Comparison of ENCODE assay signal across 6 worm cellular contexts in genomic region chrX:2107414-2107813, ce11.
TF ChIP-seq lines count a peak whose summit lies in the region.

No protein-coding gene starts in this region.

TF ChIP-seq in whole organism, L1 larva, 84 proteins besides CTCF, POLR2A, EP300 and RAD21:
- no peak for TF ChIP-seq Y116A8C.19 (tag; optimal IDR thresholded peaks at IDR 0.05; lab: Kevin White, UChicago; ENCODE audit: borderline replicate concordance)
- TF ChIP-seq nhr-85 (tag; lab: Kevin White, UChicago) = peak; percentile 7
- peak in 1 of 2 experiments; percentile 44 for TF ChIP-seq lin-35 (GFP tag; optimal IDR thresholded peaks at IDR 0.05; lab: Kevin White, UChicago)
- TF ChIP-seq unc-86 (tag; optimal IDR thresholded peaks at IDR 0.05; lab: Kevin White, UChicago) = no peak
- TF ChIP-seq lin-14 (GFP tag; optimal IDR thresholded peaks at IDR 0.05; lab: Kevin White, UChicago) = peak; percentile 4
- peak; percentile 92 for TF ChIP-seq elt-2 (tag; optimal IDR thresholded peaks at IDR 0.05; lab: Kevin White, UChicago)

TF ChIP-seq in whole organism, L2 larva, 48 proteins besides CTCF, POLR2A, EP300 and RAD21:
- TF ChIP-seq sma-9 (GFP tag; optimal IDR thresholded peaks at IDR 0.05; lab: Kevin White, UChicago) (peak; percentile 62), sma-9 (tag; optimal IDR thresholded peaks at IDR 0.05; lab: Kevin White, UChicago) (no peak), fos-1 (tag; optimal IDR thresholded peaks at IDR 0.05; lab: Kevin White, UChicago) (peak; percentile 81), nhr-129 (tag; optimal IDR thresholded peaks at IDR 0.05; lab: Kevin White, UChicago) (peak; percentile 8), skn-1 (tag; optimal IDR thresholded peaks at IDR 0.05; lab: Kevin White, UChicago) (no peak), crh-2 (tag; optimal IDR thresholded peaks at IDR 0.05; lab: Kevin White, UChicago) (peak; percentile 35), nhr-12 (tag; optimal IDR thresholded peaks at IDR 0.05; lab: Kevin White, UChicago) (no peak), gmeb-1 (tag; optimal IDR thresholded peaks at IDR 0.05; lab: Kevin White, UChicago) (peak; percentile 9)

TF ChIP-seq in whole organism, L3 larva, 47 proteins besides CTCF, POLR2A, EP300 and RAD21:
- TF ChIP-seq lin-39 (tag; optimal IDR thresholded peaks at IDR 0.05; lab: Kevin White, UChicago) = no peak
- TF ChIP-seq pqm-1 (tag; optimal IDR thresholded peaks at IDR 0.05; lab: Kevin White, UChicago) = peak; percentile 64
- peak; percentile 88 for TF ChIP-seq elt-2 (tag; optimal IDR thresholded peaks at IDR 0.05; lab: Kevin White, UChicago)

TF ChIP-seq in whole organism, L4 larva, 104 proteins besides CTCF, POLR2A, EP300 and RAD21:
- TF ChIP-seq hlh-30 (tag; optimal IDR thresholded peaks at IDR 0.05; lab: Kevin White, UChicago; ENCODE audit: insufficient read depth) = peak; percentile 46
- TF ChIP-seq nhr-28 (tag; optimal IDR thresholded peaks at IDR 0.05; lab: Kevin White, UChicago) = no peak
- no peak for TF ChIP-seq madf-9 (GFP tag; conservative IDR thresholded peaks at IDR 0.05; lab: Robert Waterston, UW)
- no peak for TF ChIP-seq T20F7.1 (GFP tag; optimal IDR thresholded peaks at IDR 0.05; lab: Kevin White, UChicago)
- peak; percentile 4 for TF ChIP-seq nhr-48 (tag; optimal IDR thresholded peaks at IDR 0.05; lab: Kevin White, UChicago)
- TF ChIP-seq dmd-6 (GFP tag; IDR thresholded peaks at IDR 0.05; lab: Robert Waterston, UW) = peak; percentile 87
- TF ChIP-seq R02D3.7 (tag; optimal IDR thresholded peaks at IDR 0.05; lab: Kevin White, UChicago) = no peak
- TF ChIP-seq daf-16 (GFP tag; optimal IDR thresholded peaks at IDR 0.05; lab: Kevin White, UChicago) = no peak
- peak; percentile 65 for TF ChIP-seq daf-16 (tag; optimal IDR thresholded peaks at IDR 0.05; lab: Kevin White, UChicago)
- TF ChIP-seq mxl-2 (GFP tag; conservative IDR thresholded peaks at IDR 0.05; lab: Robert Waterston, UW) = peak; percentile 92
- TF ChIP-seq lin-38 (GFP tag; IDR thresholded peaks at IDR 0.05; lab: Robert Waterston, UW) = no peak
- peak; percentile 83 for TF ChIP-seq dve-1 (tag; optimal IDR thresholded peaks at IDR 0.05; lab: Kevin White, UChicago; ENCODE audit: insufficient read depth)
- TF ChIP-seq rbr-2 (tag; optimal IDR thresholded peaks at IDR 0.05; lab: Kevin White, UChicago) = no peak
- TF ChIP-seq hlh-11 (tag; optimal IDR thresholded peaks at IDR 0.05; lab: Kevin White, UChicago) = peak; percentile 69
- TF ChIP-seq aha-1 (tag; lab: Kevin White, UChicago) = peak; percentile 5
- TF ChIP-seq tra-1 (GFP tag; IDR thresholded peaks at IDR 0.05; lab: Robert Waterston, UW) = 0 out of 2 replicates have a peak, but pooled peaks have one; percentile 30
- peak; percentile 70 for TF ChIP-seq pqm-1 (tag; optimal IDR thresholded peaks at IDR 0.05; lab: Kevin White, UChicago)

TF ChIP-seq in whole organism, late embryonic, 69 proteins besides CTCF, POLR2A, EP300 and RAD21:
- TF ChIP-seq elt-2 (tag; optimal IDR thresholded peaks at IDR 0.05; lab: Kevin White, UChicago) (peak; percentile 35), syd-9 (tag; optimal IDR thresholded peaks at IDR 0.05; lab: Kevin White, UChicago) (no peak)
TF ChIP-seq in whole organism, late embryonic: peak in this region for 1.

TF ChIP-seq in whole organism, young adult, 124 proteins besides CTCF, POLR2A, EP300 and RAD21:
- TF ChIP-seq nhr-80 (tag; optimal IDR thresholded peaks at IDR 0.05; lab: Kevin White, UChicago) (peak; percentile 48), unc-62 (GFP tag; optimal IDR thresholded peaks at IDR 0.05; lab: Kevin White, UChicago) (peak; percentile 44), let-607 (tag; optimal IDR thresholded peaks at IDR 0.05; lab: Kevin White, UChicago) (no peak)
